Worm (Caenorhabditis elegans): ENCODE measurements around the gene fbxc-52.
"Not testable (repeated sequence)": the region's sequence is repeated elsewhere in the genome, so short reads cannot be mapped to it uniquely, and the experiment has no call there.

Gene fbxc-52

DNA sequence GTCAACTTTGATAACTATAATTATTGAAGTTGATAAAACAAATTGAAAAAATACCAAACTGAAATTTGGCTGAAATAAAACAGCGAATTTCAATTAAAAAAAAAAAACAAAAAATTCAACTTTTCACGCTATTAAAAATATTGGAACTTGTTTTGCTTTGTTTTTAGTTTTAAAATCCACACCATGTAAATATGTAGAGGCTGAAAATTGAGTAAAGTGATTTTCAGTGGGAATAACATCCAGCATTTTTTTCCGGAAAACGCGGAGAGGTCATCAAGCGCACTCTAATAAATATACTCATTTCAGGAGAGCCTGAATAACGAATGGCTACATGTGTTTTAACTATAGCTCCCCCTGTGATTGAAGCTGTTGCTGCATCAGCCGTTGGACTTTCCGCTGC lies 36.5 kb downstream of the fbxc-52 start, which contains the start of gene rcd-1:
Gene rcd-1, plus strand, starts transcription at position 301 of the 400 bp plus-strand sequence.
- no peak for TF ChIP-seq unc-62 (GFP tag; optimal IDR thresholded peaks at IDR 0.05)

DNA sequence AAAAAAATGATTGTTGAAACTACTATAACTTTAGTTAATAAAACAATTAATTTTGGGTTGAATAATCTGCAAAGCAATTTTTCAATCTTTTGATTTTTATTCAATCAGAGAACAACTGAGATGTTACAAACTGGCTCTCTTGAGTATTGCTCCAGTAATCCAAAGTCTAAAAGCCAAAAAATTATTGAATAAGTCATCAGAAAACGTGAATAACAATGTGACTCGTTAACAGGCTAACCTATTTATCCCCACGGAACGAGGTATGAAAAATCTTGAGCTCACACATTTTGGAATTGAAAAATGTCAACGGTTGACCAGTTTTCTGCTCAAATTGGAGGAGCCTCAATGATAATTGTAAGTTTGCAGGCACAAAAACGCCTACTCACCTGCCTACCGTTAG lies 40.4 kb downstream of the fbxc-52 start, which contains the start of gene srx-111:
Gene srx-111, plus strand, starts transcription at position 301 of the 400 bp plus-strand sequence.
- TF ChIP-seq unc-62 (GFP tag; optimal IDR thresholded peaks at IDR 0.05): no peak

DNA sequence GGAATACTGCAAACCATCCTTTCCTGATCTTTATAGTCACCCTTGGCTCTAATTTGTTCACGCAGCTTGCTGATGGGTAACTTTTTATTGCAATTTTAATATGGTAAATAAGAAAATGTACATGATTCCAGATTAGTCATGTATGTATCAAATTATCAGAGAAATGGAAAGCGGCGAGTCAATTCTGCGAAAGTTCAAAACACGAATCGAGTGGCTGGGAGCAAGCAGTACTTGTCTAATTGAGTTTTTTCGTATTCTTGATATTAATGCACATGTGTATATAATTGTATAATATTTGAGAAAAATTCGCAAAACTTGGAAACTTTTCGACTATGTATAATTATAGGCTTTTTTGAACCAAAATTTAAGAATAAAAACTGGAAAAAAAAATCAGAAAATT lies 41.9 kb downstream of the fbxc-52 start, which contains the start of gene T24E12.12:
Gene T24E12.12, plus strand, starts transcription at position 281 of the 400 bp plus-strand sequence.
- no peak for TF ChIP-seq unc-62 (GFP tag; optimal IDR thresholded peaks at IDR 0.05)

DNA sequence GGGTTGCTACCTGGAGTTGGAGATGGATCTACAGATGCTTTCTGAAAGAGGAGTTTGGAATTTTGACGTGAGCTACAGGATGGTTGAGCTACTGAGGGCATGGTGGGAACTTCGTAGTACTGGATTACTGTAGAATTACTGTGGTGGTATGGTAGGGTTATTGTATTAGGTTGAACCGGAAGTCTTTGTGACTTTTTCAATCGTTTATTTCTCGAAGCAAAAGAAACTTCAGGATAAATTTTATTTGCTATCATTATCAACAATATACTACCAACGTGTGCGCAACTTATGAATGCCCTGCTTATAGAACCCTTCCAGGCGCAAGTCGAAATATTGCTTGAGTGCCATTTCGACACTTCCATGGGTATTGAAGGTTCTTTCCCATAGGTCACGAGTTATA lies 44.5 kb downstream of the fbxc-52 start, which contains the start of gene T24E12.6:
Gene T24E12.6, minus strand, starts transcription at position 101 of the 400 bp plus-strand sequence.
- TF ChIP-seq unc-62 (GFP tag; optimal IDR thresholded peaks at IDR 0.05): not testable (repeated sequence)

DNA sequence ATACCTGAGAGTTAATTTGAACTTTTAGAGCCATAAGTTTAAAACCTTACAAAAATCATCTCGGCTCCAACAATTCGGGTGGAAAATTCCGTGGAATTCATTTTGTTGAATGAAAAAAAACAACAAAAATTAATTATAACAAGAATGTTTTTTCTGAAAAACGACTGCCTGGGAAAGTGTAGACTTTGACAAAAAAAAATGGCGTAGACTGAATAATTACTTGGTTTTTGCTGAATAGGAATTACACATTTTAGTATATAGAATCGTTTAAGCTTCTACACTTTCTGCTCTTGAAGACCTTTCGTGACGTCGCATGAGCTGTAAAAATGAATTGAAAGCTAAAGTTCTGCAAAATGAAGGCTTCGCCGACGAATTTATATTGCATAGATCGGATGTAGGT lies 47.4 kb downstream of the fbxc-52 start, which contains the start of gene srx-112:
Gene srx-112, minus strand, starts transcription at position 101 of the 400 bp plus-strand sequence.
- no peak for TF ChIP-seq unc-62 (GFP tag; optimal IDR thresholded peaks at IDR 0.05)
